Worm (Caenorhabditis elegans): Measurements from ENCODE around the gene T28D6.4.

The T28D6.4 gene

DNA sequence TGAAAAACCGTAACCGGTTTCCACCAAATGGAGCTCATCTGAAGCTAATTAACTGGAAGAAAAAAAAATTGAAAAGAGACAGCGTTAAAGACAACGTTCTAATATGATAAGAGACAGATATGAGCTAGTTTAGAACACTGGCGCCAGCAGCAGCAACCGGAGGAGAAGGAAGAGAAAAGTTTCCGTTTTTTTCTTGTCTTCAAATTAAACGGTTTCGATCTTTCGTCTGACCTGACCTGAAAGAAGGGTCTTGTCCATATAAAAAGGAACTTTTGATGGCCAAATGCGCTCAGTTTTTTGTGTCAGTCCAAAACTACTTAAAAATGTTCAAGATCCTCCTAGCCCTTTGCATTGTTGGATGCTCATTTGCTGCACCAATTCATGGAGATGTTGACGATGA lies 6.2 kb downstream of the T28D6.4 start, which contains the start of gene T28D6.3:
Gene T28D6.3 (plus strand): TSS at position 301 of the 400 bp plus-strand sequence.
- TF ChIP-seq nhr-237 (tag; optimal IDR thresholded peaks at IDR 0.05) = no peak
- TF ChIP-seq lsy-2 (tag; optimal IDR thresholded peaks at IDR 0.05) = no peak
- no peak for TF ChIP-seq nhr-2 (tag; optimal IDR thresholded peaks at IDR 0.05)
- TF ChIP-seq ces-1 (GFP tag; optimal IDR thresholded peaks at IDR 0.05) = no peak
- TF ChIP-seq mls-2 (tag; optimal IDR thresholded peaks at IDR 0.05) = no peak
- TF ChIP-seq sptf-1 (tag; optimal IDR thresholded peaks at IDR 0.05) = no peak
- no peak for TF ChIP-seq drap-1 (GFP tag; optimal IDR thresholded peaks at IDR 0.05)
- TF ChIP-seq mab-5 (tag; optimal IDR thresholded peaks at IDR 0.05) = no peak
- TF ChIP-seq ham-2 (GFP tag; optimal IDR thresholded peaks at IDR 0.05) = no peak

ce11 chrIII:11371236-11371635 lies 11.0 kb downstream of the T28D6.4 start:
- TF ChIP-seq unc-39 (tag; optimal IDR thresholded peaks at IDR 0.05) = peak; percentile 8
- TF ChIP-seq nhr-237 (tag; optimal IDR thresholded peaks at IDR 0.05) = no peak
- peak; percentile 85 for TF ChIP-seq ham-2 (GFP tag; optimal IDR thresholded peaks at IDR 0.05)
- peak; percentile 93 for TF ChIP-seq ceh-83 (GFP tag; optimal IDR thresholded peaks at IDR 0.05)
- TF ChIP-seq nhr-2 (tag; optimal IDR thresholded peaks at IDR 0.05) = no peak
- TF ChIP-seq ceh-43 (GFP tag; optimal IDR thresholded peaks at IDR 0.05) = peak; percentile 83
- peak; percentile 71 for TF ChIP-seq hlh-1 (tag; optimal IDR thresholded peaks at IDR 0.05)
- TF ChIP-seq nhr-12 (tag; optimal IDR thresholded peaks at IDR 0.05) = no peak
- TF ChIP-seq elt-1 (tag; optimal IDR thresholded peaks at IDR 0.05; ENCODE audit: borderline replicate concordance, insufficient read depth) = no peak
- peak; percentile 88 for TF ChIP-seq sem-2 (GFP tag; optimal IDR thresholded peaks at IDR 0.05)
- TF ChIP-seq snpc-4 (tag; optimal IDR thresholded peaks at IDR 0.05) = no peak
- peak; percentile 96 for TF ChIP-seq cnd-1 (tag; optimal IDR thresholded peaks at IDR 0.05)
- TF ChIP-seq bed-3 (GFP tag; optimal IDR thresholded peaks at IDR 0.05) = peak; percentile 83
- peak; percentile 61 for TF ChIP-seq lin-13 (tag; optimal IDR thresholded peaks at IDR 0.05)
- TF ChIP-seq lsy-2 (tag; optimal IDR thresholded peaks at IDR 0.05) = no peak
- TF ChIP-seq ces-1 (GFP tag; optimal IDR thresholded peaks at IDR 0.05) = peak; percentile 22
- TF ChIP-seq elt-3 (tag; optimal IDR thresholded peaks at IDR 0.05) = peak; percentile 14
- TF ChIP-seq mab-5 (tag; optimal IDR thresholded peaks at IDR 0.05) = no peak
- no peak for TF ChIP-seq nhr-76 (tag; optimal IDR thresholded peaks at IDR 0.05)
- peak; percentile 92 for TF ChIP-seq M03D4.4 (tag; optimal IDR thresholded peaks at IDR 0.05)
- peak; percentile 83 for TF ChIP-seq unc-120 (tag; optimal IDR thresholded peaks at IDR 0.05; ENCODE audit: poor library complexity, severe bottlenecking)
- TF ChIP-seq ceh-39 (tag; optimal IDR thresholded peaks at IDR 0.05) = no peak
- TF ChIP-seq sptf-1 (tag; optimal IDR thresholded peaks at IDR 0.05) = peak; percentile 96
- peak; percentile 81 for TF ChIP-seq ztf-11 (tag; optimal IDR thresholded peaks at IDR 0.05)
- no peak for TF ChIP-seq blmp-1 (tag; optimal IDR thresholded peaks at IDR 0.05)
- TF ChIP-seq drap-1 (GFP tag; optimal IDR thresholded peaks at IDR 0.05) = peak; percentile 97
- peak; percentile 96 for TF ChIP-seq mls-2 (tag; optimal IDR thresholded peaks at IDR 0.05)
- no peak for TF ChIP-seq nhr-28 (tag; optimal IDR thresholded peaks at IDR 0.05)
- TF ChIP-seq tbx-8 (GFP tag; optimal IDR thresholded peaks at IDR 0.05) = peak; percentile 83
- peak; percentile 28 for TF ChIP-seq pha-4 (tag; optimal IDR thresholded peaks at IDR 0.05)
- TF ChIP-seq flh-1 (GFP tag; optimal IDR thresholded peaks at IDR 0.05) = peak; percentile 78
- peak; percentile 91 for TF ChIP-seq lin-32 (GFP tag; optimal IDR thresholded peaks at IDR 0.05)
- no peak for TF ChIP-seq mep-1 (tag; optimal IDR thresholded peaks at IDR 0.05)
- TF ChIP-seq unc-62 (GFP tag; optimal IDR thresholded peaks at IDR 0.05) = no peak
- TF ChIP-seq zip-8 (tag; optimal IDR thresholded peaks at IDR 0.05) = no peak

- no peak for TF ChIP-seq unc-62 (GFP tag; optimal IDR thresholded peaks at IDR 0.05)
- no peak for TF ChIP-seq unc-39 (tag; optimal IDR thresholded peaks at IDR 0.05)
- no peak for TF ChIP-seq nhr-12 (tag; optimal IDR thresholded peaks at IDR 0.05)
- TF ChIP-seq lin-32 (GFP tag; optimal IDR thresholded peaks at IDR 0.05) = no peak
- TF ChIP-seq lin-13 (tag; optimal IDR thresholded peaks at IDR 0.05) = no peak
- TF ChIP-seq nhr-2 (tag; optimal IDR thresholded peaks at IDR 0.05) = no peak
- no peak for TF ChIP-seq M03D4.4 (tag; optimal IDR thresholded peaks at IDR 0.05)
- TF ChIP-seq hlh-1 (tag; optimal IDR thresholded peaks at IDR 0.05) = no peak
- TF ChIP-seq elt-1 (tag; optimal IDR thresholded peaks at IDR 0.05; ENCODE audit: borderline replicate concordance, insufficient read depth) = no peak
- no peak for TF ChIP-seq nhr-76 (tag; optimal IDR thresholded peaks at IDR 0.05)
- TF ChIP-seq nhr-237 (tag; optimal IDR thresholded peaks at IDR 0.05) = no peak
- TF ChIP-seq unc-120 (tag; optimal IDR thresholded peaks at IDR 0.05; ENCODE audit: poor library complexity, severe bottlenecking) = no peak
- no peak for TF ChIP-seq flh-1 (GFP tag; optimal IDR thresholded peaks at IDR 0.05)
- TF ChIP-seq elt-3 (tag; optimal IDR thresholded peaks at IDR 0.05) = no peak
- TF ChIP-seq ham-2 (GFP tag; optimal IDR thresholded peaks at IDR 0.05) = no peak
These were observed 11.4 kb downstream of the T28D6.4 start, which contains the start of gene tba-7 for ce11 chrIII:11371688-11372087. TSS of gene tba-7 (minus strand) at chrIII:11371788.
